Worm (Caenorhabditis elegans) whole organism, young adult: ENCODE measurements around the gene T07D3.9.

Experiments
- F57A8.1 ChIP-seq: fragments of 200-800 bp; sonication (Bioruptor generic); optimal IDR thresholded peaks from 2 replicates; lab custom pipeline; 2018; ENCODE audit warnings: mild to moderate bottlenecking, missing genetic modification characterization, moderate library complexity, missing compliant biosample characterization
- K11D2.4 ChIP-seq: fragments of 200-800 bp; sonication (Bioruptor generic); IDR thresholded peaks from 2 replicates; pipeline ENCODE4 v1.3.6; 2022; ENCODE audit warnings: missing genetic modification reagents, missing genetic modification characterization, missing compliant biosample characterization
- athp-1 ChIP-seq: sonication (generic microtip); optimal IDR thresholded peaks from 2 replicates; lab custom pipeline; 2017; ENCODE audit warnings: mild to moderate bottlenecking, missing genetic modification characterization, missing compliant biosample characterization
- attf-5 ChIP-seq: fragments of 200-800 bp; sonication (Bioruptor generic); optimal IDR thresholded peaks from 2 replicates; lab custom pipeline; 2018; ENCODE audit warnings: mild to moderate bottlenecking, missing genetic modification characterization, missing compliant biosample characterization
- gei-17 ChIP-seq: fragments of 200-800 bp; sonication (Bioruptor generic); optimal IDR thresholded peaks from 2 replicates; lab custom pipeline; 2018; ENCODE audit warnings: mild to moderate bottlenecking, missing genetic modification characterization, missing compliant biosample characterization
- nfya-1 ChIP-seq: sonication (generic microtip); optimal IDR thresholded peaks from 2 replicates; lab custom pipeline; 2017; ENCODE audit warnings: antibody characterized with exemption, missing compliant biosample characterization, missing genetic modification characterization, borderline replicate concordance; ENCODE audit not compliant: insufficient read depth
- nhr-179 ChIP-seq: sonication (generic microtip); optimal IDR thresholded peaks from 2 replicates; lab custom pipeline; 2016; ENCODE audit warnings: mild to moderate bottlenecking, missing genetic modification characterization, missing compliant biosample characterization
- nhr-90 ChIP-seq: sonication (generic microtip); optimal IDR thresholded peaks from 2 replicates; lab custom pipeline; 2016; ENCODE audit warnings: missing genotype, mild to moderate bottlenecking, missing genetic modification characterization, missing compliant biosample characterization
- pha-4 ChIP-seq: fragments of 150-350 bp; sonication (generic microtip); optimal IDR thresholded peaks from 2 replicates; lab custom pipeline; 2014; ENCODE audit warnings: missing biosample characterization, missing genetic modification reagents, missing genetic modification characterization
- rcor-1 ChIP-seq: fragments of 200-800 bp; sonication (Bioruptor generic); IDR thresholded peaks from 2 replicates; pipeline ENCODE4 v1.3.6; 2022; ENCODE audit warnings: missing genetic modification reagents, missing genetic modification characterization, missing compliant biosample characterization
- rec-8 ChIP-seq, 2 experiments: sonication (generic microtip); optimal IDR thresholded peaks; 2 replicates each; lab custom pipeline; 2016; ENCODE audit warnings: mild to moderate bottlenecking in 2 of 2, missing genetic modification characterization in 2 of 2, missing genetic modification reagents in 2 of 2, missing genotype in 2 of 2, missing biosample characterization in 1 of 2, missing compliant biosample characterization in 1 of 2, moderate library complexity in 1 of 2
- snpc-4 ChIP-seq, 5 experiments: fragments of 150-350 bp in 1 of 5; sonication (generic microtip) in 4 of 5; optimal IDR thresholded peaks; 2 replicates each; lab custom pipeline; 2014 to 2018; ENCODE audit warnings: missing genetic modification characterization in 5 of 5, missing biosample characterization in 3 of 5, antibody characterized with exemption in 2 of 5, mild to moderate bottlenecking in 2 of 5, missing compliant biosample characterization in 2 of 5, missing genotype in 2 of 5, moderate library complexity in 2 of 5, missing genetic modification reagents in 1 of 5
- somi-1 ChIP-seq: fragments of 200-800 bp; sonication (Bioruptor generic); optimal IDR thresholded peaks from 2 replicates; lab custom pipeline; 2018; ENCODE audit warnings: mild to moderate bottlenecking, missing genetic modification characterization, missing compliant biosample characterization

DNA sequence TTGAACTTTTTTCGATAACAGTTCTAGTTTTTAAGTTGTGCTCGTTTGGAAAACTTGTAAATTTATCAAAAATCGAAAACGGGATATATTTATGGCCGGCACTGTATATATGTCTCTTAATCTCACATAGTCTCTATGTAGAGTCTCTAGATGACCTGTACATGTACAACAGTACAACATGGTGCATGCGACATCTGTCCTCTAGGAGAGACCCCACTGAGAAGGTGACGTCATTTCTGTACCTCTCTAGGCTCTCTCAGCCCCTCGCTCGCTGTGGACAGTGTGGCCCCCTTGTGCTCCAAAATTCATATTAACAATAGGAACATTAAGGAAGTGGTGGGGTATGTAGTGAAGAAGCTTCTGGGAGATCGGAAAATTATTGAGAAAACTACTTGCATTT is 36.6 kb upstream of the T07D3.9 start:
- TF ChIP-seq snpc-4 (GFP tag; optimal IDR thresholded peaks at IDR 0.05; lab: Kevin White, UChicago) (no peak), snpc-4 (tag; optimal IDR thresholded peaks at IDR 0.05; lab: Kevin White, UChicago) (no peak), rcor-1 (GFP tag; lab: Robert Waterston, UW) (no peak), K11D2.4 (no peak), pha-4 (tag; lab: Kevin White, UChicago) (no peak), athp-1 (no peak), F57A8.1 (GFP tag; lab: Kevin White, UChicago) (no peak), somi-1 (GFP tag; lab: Kevin White, UChicago) (no peak), nfya-1 (tag; lab: Kevin White, UChicago) (no peak), gei-17 (GFP tag; lab: Kevin White, UChicago) (no peak), rec-8 (tag; optimal IDR thresholded peaks at IDR 0.05; lab: Kevin White, UChicago) (no peak), nhr-179 (tag; lab: Kevin White, UChicago) (no peak), attf-5 (GFP tag; lab: Kevin White, UChicago) (no peak), nhr-90 (tag; lab: Kevin White, UChicago) (no peak)
